Worm (Caenorhabditis elegans) whole organism, L2 larva: ENCODE measurements around the gene vha-14.

Source experiments
- gmeb-1 ChIP-seq: fragments of 150-350 bp; optimal IDR thresholded peaks from 2 replicates; lab custom pipeline; 2014; ENCODE audit warnings: missing biosample characterization, missing genetic modification characterization
- mdl-1 ChIP-seq, 2 experiments: fragments of 150-350 bp in 1 of 2; sonication (generic microtip) in 1 of 2; optimal IDR thresholded peaks; 2 replicates each; lab custom pipeline; 2017; ENCODE audit warnings: missing biosample characterization in 2 of 2, missing genetic modification characterization in 2 of 2
- peb-1 ChIP-seq: fragments of 150-350 bp; optimal IDR thresholded peaks from 2 replicates; lab custom pipeline; 2014; ENCODE audit warnings: missing biosample characterization, missing genetic modification characterization

ce11 chrIII:9497412-9497811 lies 10.5 kb upstream of the vha-14 start:
- no peak for TF ChIP-seq peb-1 (tag; lab: Kevin White, UChicago)
- no peak for TF ChIP-seq gmeb-1
- no peak for TF ChIP-seq mdl-1 (tag; optimal IDR thresholded peaks at IDR 0.05; lab: Kevin White, UChicago)
